Worm (Caenorhabditis elegans) whole organism, L4 larva: Measurements from ENCODE around the gene rfip-2.

ENCODE experiments used
- aha-1 ChIP-seq: fragments of 150-350 bp; peaks from one replicate; lab custom pipeline; 2014; ENCODE audit warnings: missing biosample characterization, missing genetic modification characterization
- cey-2 ChIP-seq: sonication (generic microtip); optimal IDR thresholded peaks from 3 replicates; lab custom pipeline; 2017; ENCODE audit warnings: missing genetic modification characterization, mild to moderate bottlenecking, missing compliant biosample characterization, antibody characterized with exemption, borderline replicate concordance; ENCODE audit not compliant: insufficient read depth
- lin-29 ChIP-seq: fragments of 200-800 bp; sonication (Bioruptor generic); IDR thresholded peaks from 2 replicates; pipeline ENCODE4 v1.3.6; 2022; ENCODE audit warnings: missing genetic modification reagents, missing genetic modification characterization, missing compliant biosample characterization
- pqm-1 ChIP-seq: sonication (generic microtip); optimal IDR thresholded peaks from 2 replicates; lab custom pipeline; 2017; ENCODE audit warnings: missing biosample characterization, missing genetic modification characterization
- skn-1 ChIP-seq: fragments of 150-350 bp; optimal IDR thresholded peaks from 2 replicates; lab custom pipeline; 2014; ENCODE audit warnings: missing biosample characterization, missing genetic modification characterization
- unc-62 ChIP-seq, 3 experiments: fragments of 150-350 bp in 1 of 3; sonication (generic microtip); optimal IDR thresholded peaks in 2 of 3; peaks in 1 of 3; 1 replicate in 1 of 3; 2 replicates in 2 of 3; lab custom pipeline; 2014 to 2017; ENCODE audit warnings: missing biosample characterization in 3 of 3, missing genetic modification characterization in 3 of 3, missing genetic modification reagents in 3 of 3, missing genotype in 1 of 3

- no peak for TF ChIP-seq unc-62 (GFP tag; optimal IDR thresholded peaks at IDR 0.05 in 1 of 2; lab: Kevin White, UChicago)
- TF ChIP-seq unc-62 (tag; optimal IDR thresholded peaks at IDR 0.05; lab: Kevin White, UChicago) = no peak
- TF ChIP-seq cey-2 = no peak
- no peak for TF ChIP-seq skn-1 (tag; lab: Kevin White, UChicago)
- TF ChIP-seq pqm-1 (tag; lab: Kevin White, UChicago) = no peak
- TF ChIP-seq lin-29 (GFP tag; lab: Robert Waterston, UW) = no peak
- no peak for TF ChIP-seq aha-1 (tag; lab: Kevin White, UChicago)
Measured at ce11 chrII:680612-681011, 43.0 kb upstream of the rfip-2 start, which contains the start of the genes T02H6.10 and T02H6.8.
